Fruit fly (Drosophila melanogaster): ENCODE results near the gene Tmf.

The Tmf gene

DNA sequence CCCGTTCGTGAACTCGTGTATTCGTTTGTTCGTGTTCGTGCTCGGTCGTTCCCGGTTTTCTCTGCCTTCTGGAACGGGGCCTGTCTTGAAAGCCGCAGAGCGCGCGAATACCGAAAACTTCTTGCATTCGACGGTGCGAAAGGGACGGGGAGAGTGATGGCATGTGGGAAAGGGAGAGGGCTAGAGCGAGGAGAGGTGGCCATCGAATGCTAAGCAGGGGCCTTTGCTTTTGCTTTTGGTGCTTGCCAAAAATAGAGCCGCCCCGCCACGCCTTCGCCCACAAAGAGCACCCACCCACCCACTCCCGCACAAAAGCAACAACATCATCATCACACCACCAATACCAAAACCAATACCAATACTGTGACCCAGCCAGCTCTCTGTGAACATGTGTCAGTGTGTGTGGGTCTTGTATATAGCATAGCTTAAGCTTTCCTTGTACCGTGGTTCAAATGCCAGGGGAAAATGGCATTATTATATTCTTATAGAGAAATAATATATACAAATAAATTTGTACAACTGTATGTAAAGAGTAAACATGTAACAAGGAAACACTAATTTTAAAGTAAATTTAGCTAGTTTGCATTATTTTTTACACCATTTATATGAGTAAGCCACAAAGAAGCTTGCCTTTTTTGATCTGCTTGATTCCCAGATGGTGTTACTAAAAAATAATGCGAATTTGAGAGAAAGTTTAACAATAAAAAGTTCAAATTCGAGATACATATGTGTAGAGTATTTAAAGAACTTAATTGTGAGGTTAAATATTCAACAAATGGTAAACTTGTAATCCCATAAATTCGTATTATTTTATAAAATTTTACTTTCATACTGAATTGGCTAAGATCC is 23.3 kb downstream of the Tmf start, which contains the start of gene CG14434 (continued):
- TF ChIP-seq CG6175 (GFP tag; IDR thresholded peaks at IDR 0.05) = no peak
- TF ChIP-seq gt (GFP tag; IDR thresholded peaks at IDR 0.05) = no peak
- TF ChIP-seq CG12071 (GFP tag; optimal IDR thresholded peaks at IDR 0.05) = no peak
- peak; percentile 90 for TF ChIP-seq CG30403 (GFP tag; optimal IDR thresholded peaks at IDR 0.05)
- TF ChIP-seq TFAM (GFP tag; optimal IDR thresholded peaks at IDR 0.05) = no peak
- TF ChIP-seq gce (GFP tag; IDR thresholded peaks at IDR 0.05) = 0 out of 3 replicates have a peak, but pooled peaks have one; percentile 14
- TF ChIP-seq br (optimal IDR thresholded peaks at IDR 0.05) = no peak
- TF ChIP-seq chm (GFP tag; IDR thresholded peaks at IDR 0.05) = no peak; the same call in 1 of the 2 replicates
- peak; percentile 75 for TF ChIP-seq CG6654 (GFP tag; optimal IDR thresholded peaks at IDR 0.05)
- TF ChIP-seq gem (tag; optimal IDR thresholded peaks at IDR 0.05) = peak; percentile 90
- peak; percentile 49 for TF ChIP-seq YL-1 (GFP tag; optimal IDR thresholded peaks at IDR 0.05)
- TF ChIP-seq Hmx (GFP tag; optimal IDR thresholded peaks at IDR 0.05) = peak; percentile 58
- TF ChIP-seq CG2120 (GFP tag; optimal IDR thresholded peaks at IDR 0.05) = peak; percentile 70
- no peak for TF ChIP-seq CG4282 (GFP tag; optimal IDR thresholded peaks at IDR 0.05)
- TF ChIP-seq CG1602 (GFP tag; optimal IDR thresholded peaks at IDR 0.05) = peak; percentile 74
- peak; percentile 60 for TF ChIP-seq D19B (GFP tag; optimal IDR thresholded peaks at IDR 0.05)
- peak; percentile 82 for TF ChIP-seq Xbp1 (GFP tag; optimal IDR thresholded peaks at IDR 0.05)
- TF ChIP-seq Sry-δ (GFP tag; optimal IDR thresholded peaks at IDR 0.05) = no peak
- TF ChIP-seq CG10543 (GFP tag; optimal IDR thresholded peaks at IDR 0.05) = peak; percentile 63
- TF ChIP-seq Dref (GFP tag; IDR thresholded peaks at IDR 0.05) = no peak
- peak; percentile 30; the same call in 1 of the 2 replicates for TF ChIP-seq HLH3B (GFP tag; IDR thresholded peaks at IDR 0.05)
- TF ChIP-seq CG18619 (GFP tag; optimal IDR thresholded peaks at IDR 0.05) = peak; percentile 90
- peak; percentile 49 for TF ChIP-seq CG8281 (tag; optimal IDR thresholded peaks at IDR 0.05)
- peak; percentile 17 for TF ChIP-seq CG3065 (GFP tag; optimal IDR thresholded peaks at IDR 0.05)
- peak; percentile 92 for TF ChIP-seq CG9437 (GFP tag; optimal IDR thresholded peaks at IDR 0.05)
- TF ChIP-seq CG12391 (tag; optimal IDR thresholded peaks at IDR 0.05) = peak; percentile 84
- TF ChIP-seq CG8290 (GFP tag; optimal IDR thresholded peaks at IDR 0.05) = peak; percentile 39
- peak in 1 of 2 experiments; percentile 15 for TF ChIP-seq CG8290 (tag; optimal IDR thresholded peaks at IDR 0.05)
- peak; percentile 42 for TF ChIP-seq Myb (GFP tag; optimal IDR thresholded peaks at IDR 0.05)
- TF ChIP-seq klu (GFP tag; IDR thresholded peaks at IDR 0.05) = peak; percentile 45; the same call in 1 of the 2 replicates
- TF ChIP-seq CG18011 (GFP tag; optimal IDR thresholded peaks at IDR 0.05) = peak; percentile 37
- peak; percentile 98 for TF ChIP-seq CG17361 (GFP tag; IDR thresholded peaks at IDR 0.05)
- TF ChIP-seq ara (GFP tag; IDR thresholded peaks at IDR 0.05) = peak; percentile 24; the same call in 1 of the 2 replicates
- TF ChIP-seq hth (optimal IDR thresholded peaks at IDR 0.05) = no peak
- TF ChIP-seq cwo (GFP tag; optimal IDR thresholded peaks at IDR 0.05) = peak; percentile 55
- peak; percentile 53 for TF ChIP-seq Fer3 (tag; optimal IDR thresholded peaks at IDR 0.05)
- peak; percentile 82 for TF ChIP-seq Abd-B (GFP tag; optimal IDR thresholded peaks at IDR 0.05)
- TF ChIP-seq Six4 (GFP tag; optimal IDR thresholded peaks at IDR 0.05) = peak; percentile 77
- no peak for TF ChIP-seq CG11560 (tag; IDR thresholded peaks at IDR 0.05)
- peak; percentile 77 for TF ChIP-seq HHEX (GFP tag; optimal IDR thresholded peaks at IDR 0.05)
- peak; percentile 88 for TF ChIP-seq Ssrp (tag; optimal IDR thresholded peaks at IDR 0.05)
- TF ChIP-seq CG18262 (tag; optimal IDR thresholded peaks at IDR 0.05) = peak; percentile 96
- no peak for TF ChIP-seq stc (GFP tag; IDR thresholded peaks at IDR 0.05)
- peak; percentile 15 for TF ChIP-seq Bdp1 (GFP tag; optimal IDR thresholded peaks at IDR 0.05)
- no peak for TF ChIP-seq repo (GFP tag; optimal IDR thresholded peaks at IDR 0.05)
- peak; percentile 28 for TF ChIP-seq exex (tag; optimal IDR thresholded peaks at IDR 0.05)
- TF ChIP-seq sna (GFP tag; IDR thresholded peaks at IDR 0.05; ENCODE audit: partially characterized antibody) = no peak
- TF ChIP-seq HmgZ (tag; optimal IDR thresholded peaks at IDR 0.05) = no peak
- TF ChIP-seq CG34224 (GFP tag; IDR thresholded peaks at IDR 0.05; ENCODE audit: partially characterized antibody) = no peak
- TF ChIP-seq Hmr (GFP tag; optimal IDR thresholded peaks at IDR 0.05) = peak; percentile 73

All from whole organism, embryonic.